Worm (Caenorhabditis elegans) whole organism, L4 larva: Measurements from ENCODE around the gene htrl-1.

Experiments
- F44E2.7 ChIP-seq: fragments of 200-800 bp; sonication (Bioruptor generic); IDR thresholded peaks from 2 replicates; pipeline ENCODE4 v2.1.2; 2022; ENCODE audit warnings: missing genetic modification characterization, missing compliant biosample characterization
- ctbp-1 ChIP-seq: fragments of 200-800 bp; sonication (Bioruptor generic); IDR thresholded peaks from 2 replicates; pipeline ENCODE4 v1.3.6; 2022; ENCODE audit warnings: missing genetic modification reagents, missing genetic modification characterization, missing compliant biosample characterization
- lim-7 ChIP-seq: fragments of 200-800 bp; sonication (Bioruptor generic); IDR thresholded peaks from 2 replicates; pipeline ENCODE4 v1.3.6; 2022; ENCODE audit warnings: missing genetic modification characterization, missing compliant biosample characterization
- nhr-11 ChIP-seq: fragments of 150-350 bp; optimal IDR thresholded peaks from 2 replicates; lab custom pipeline; 2014; ENCODE audit warnings: missing biosample characterization, missing genetic modification characterization
- nhr-76 ChIP-seq: fragments of 150-350 bp; optimal IDR thresholded peaks from 2 replicates; lab custom pipeline; 2014; ENCODE audit warnings: missing biosample characterization, missing genetic modification characterization
- pha-4 ChIP-seq, 2 experiments: fragments of 150-350 bp in 1 of 2; fragments of 200-800 bp in 1 of 2; sonication (Bioruptor generic) in 1 of 2; IDR thresholded peaks in 1 of 2; optimal IDR thresholded peaks in 1 of 2; 2 replicates each; pipeline versions ENCODE4 v1.3.6 to Lab custom; 2014 to 2022; ENCODE audit warnings: missing genetic modification characterization in 2 of 2, missing genetic modification reagents in 2 of 2, missing biosample characterization in 1 of 2, missing compliant biosample characterization in 1 of 2
- spr-3 ChIP-seq: fragments of 200-800 bp; sonication (Bioruptor generic); optimal IDR thresholded peaks from 2 replicates; lab custom pipeline; 2018; ENCODE audit warnings: mild to moderate bottlenecking, missing genetic modification characterization, missing compliant biosample characterization

DNA sequence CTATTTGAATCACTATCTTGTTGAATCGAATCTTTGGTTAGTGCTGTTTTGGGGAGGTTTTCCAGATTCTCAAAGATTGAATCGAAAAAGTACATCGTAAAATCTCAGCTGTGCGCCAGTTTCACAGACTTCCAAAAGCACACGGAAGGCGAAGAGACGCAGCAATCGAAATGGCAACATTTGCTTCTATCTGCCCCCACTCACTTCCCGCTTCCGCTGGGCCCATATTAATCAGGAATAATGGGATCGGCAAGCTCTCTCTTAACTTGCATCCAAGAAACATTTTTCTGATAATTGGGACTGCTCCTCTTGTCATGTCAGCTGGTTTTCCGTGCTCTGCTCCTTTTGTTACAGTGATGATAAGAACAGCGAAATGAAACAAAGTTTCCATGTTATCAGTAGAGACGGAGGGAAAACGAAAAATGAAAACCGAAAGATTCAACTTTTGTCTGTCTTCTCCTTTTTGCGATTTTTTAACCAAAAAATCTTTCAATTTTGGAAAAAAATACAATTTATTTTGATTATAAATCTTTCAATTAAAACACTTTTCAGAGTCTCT lies 39.4 kb upstream of the htrl-1 start:
- TF ChIP-seq lim-7 (GFP tag; lab: Robert Waterston, UW) (no peak), F44E2.7 (GFP tag; lab: Robert Waterston, UW) (no peak), spr-3 (no peak), ctbp-1 (GFP tag; lab: Robert Waterston, UW) (no peak), pha-4 (GFP tag; IDR thresholded peaks at IDR 0.05; lab: Robert Waterston, UW) (no peak), pha-4 (tag; optimal IDR thresholded peaks at IDR 0.05; lab: Kevin White, UChicago) (no peak), nhr-76 (tag; lab: Kevin White, UChicago) (no peak), nhr-11 (tag; lab: Kevin White, UChicago) (no peak)
